Fruit fly (Drosophila melanogaster) whole organism, embryonic: ENCODE measurements around the gene CG14079.

Source experiments
- Atf6 ChIP-seq: fragments of 200-800 bp; sonication (Bioruptor generic); IDR thresholded peaks from 2 replicates; pipeline ENCODE4 v1.3.6; 2022; ENCODE audit warnings: missing biosample characterization, missing genetic modification characterization
- CG10267 ChIP-seq: fragments of 200-800 bp; sonication (Bioruptor generic); optimal IDR thresholded peaks from 2 replicates; lab custom pipeline; 2018; ENCODE audit warnings: missing biosample characterization, mild to moderate bottlenecking, missing genetic modification characterization, moderate library complexity
- CG11398 ChIP-seq: fragments of 200-800 bp; sonication (Bioruptor generic); optimal IDR thresholded peaks from 2 replicates; lab custom pipeline; 2016; ENCODE audit warnings: missing biosample characterization, missing genetic modification characterization
- CG12104 ChIP-seq: fragments of 200-800 bp; sonication (Bioruptor generic); optimal IDR thresholded peaks from 3 replicates; lab custom pipeline; 2016; ENCODE audit warnings: missing biosample characterization, missing genetic modification characterization
- CG13123 ChIP-seq: fragments of 200-800 bp; sonication (Bioruptor generic); optimal IDR thresholded peaks from 2 replicates; lab custom pipeline; 2016; ENCODE audit warnings: missing biosample characterization, missing genetic modification characterization
- CG14441 ChIP-seq: fragments of 200-800 bp; sonication (Bioruptor generic); IDR thresholded peaks from 2 replicates; pipeline ENCODE4 v1.3.6; 2022; ENCODE audit warnings: missing biosample characterization, missing genetic modification characterization
- CG17802 ChIP-seq: fragments of 200-800 bp; sonication (Bioruptor generic); optimal IDR thresholded peaks from 2 replicates; lab custom pipeline; 2018; ENCODE audit warnings: missing biosample characterization, mild to moderate bottlenecking, missing genetic modification characterization, moderate library complexity
- CG3407 ChIP-seq: fragments of 200-800 bp; sonication (Bioruptor generic); optimal IDR thresholded peaks from 2 replicates; lab custom pipeline; 2018; ENCODE audit warnings: missing biosample characterization, mild to moderate bottlenecking, missing genetic modification characterization
- CG34422 ChIP-seq: fragments of 200-800 bp; sonication (Bioruptor generic); IDR thresholded peaks from 3 replicates; pipeline ENCODE4 v1.3.6; 2022; ENCODE audit warnings: missing biosample characterization, missing genetic modification characterization
- CG4360 ChIP-seq: fragments of 200-800 bp; sonication (Bioruptor generic); IDR thresholded peaks from 2 replicates; pipeline ENCODE4 v1.3.6; 2022; ENCODE audit warnings: missing biosample characterization, missing genetic modification characterization
- CG4707 ChIP-seq: fragments of 200-800 bp; sonication (Bioruptor generic); optimal IDR thresholded peaks from 2 replicates; lab custom pipeline; 2018; ENCODE audit warnings: missing biosample characterization, mild to moderate bottlenecking, missing genetic modification characterization, moderate library complexity
- CG8089 ChIP-seq: fragments of 200-800 bp; sonication (Bioruptor generic); optimal IDR thresholded peaks from 3 replicates; lab custom pipeline; 2016; ENCODE audit warnings: missing biosample characterization, missing genetic modification characterization
- CG8388 ChIP-seq: fragments of 200-800 bp; sonication (Bioruptor generic); optimal IDR thresholded peaks from 2 replicates; lab custom pipeline; 2019; ENCODE audit warnings: missing biosample characterization, mild to moderate bottlenecking, missing genetic modification characterization, moderate library complexity
- CG8478 ChIP-seq: fragments of >200 bp; optimal IDR thresholded peaks from 2 replicates; lab custom pipeline; 2018
- CrebB ChIP-seq: fragments of 200-800 bp; sonication (Bioruptor generic); optimal IDR thresholded peaks from 3 replicates; lab custom pipeline; 2018; ENCODE audit warnings: missing biosample characterization, mild to moderate bottlenecking, missing genetic modification characterization
- D19B ChIP-seq: fragments of 200-800 bp; sonication (Bioruptor generic); optimal IDR thresholded peaks from 2 replicates; lab custom pipeline; 2017; ENCODE audit warnings: missing biosample characterization, mild to moderate bottlenecking, missing genetic modification characterization
- Dip2 ChIP-seq: fragments of 200-800 bp; sonication (Bioruptor generic); IDR thresholded peaks from 2 replicates; pipeline ENCODE4 v1.3.6; 2022; ENCODE audit warnings: missing biosample characterization, missing genetic modification characterization
- Drgx ChIP-seq: fragments of 200-800 bp; sonication (Bioruptor generic); IDR thresholded peaks from 2 replicates; pipeline ENCODE4 v1.3.6; 2022; ENCODE audit warnings: missing biosample characterization, missing genetic modification characterization
- GATAe ChIP-seq: fragments of 200-800 bp; sonication (Bioruptor generic); conservative IDR thresholded peaks from 2 replicates; pipeline ENCODE4 v1.3.6; 2022; ENCODE audit warnings: missing biosample characterization, missing genetic modification characterization
- Hmr ChIP-seq: fragments of 200-800 bp; sonication (Bioruptor generic); optimal IDR thresholded peaks from 3 replicates; lab custom pipeline; 2017; ENCODE audit warnings: mild to moderate bottlenecking, missing biosample characterization, missing genetic modification reagents, missing genetic modification characterization
- MTF-1 ChIP-seq: fragments of 200-800 bp; sonication (Bioruptor generic); optimal IDR thresholded peaks from 2 replicates; lab custom pipeline; 2018; ENCODE audit warnings: missing biosample characterization, mild to moderate bottlenecking, missing genetic modification characterization, borderline replicate concordance
- Mad ChIP-seq: fragments of 200-800 bp; sonication (Bioruptor generic); optimal IDR thresholded peaks from 2 replicates; lab custom pipeline; 2016; ENCODE audit warnings: missing biosample characterization, missing genetic modification characterization
- PHDP ChIP-seq: fragments of 200-800 bp; sonication (Bioruptor generic); optimal IDR thresholded peaks from 3 replicates; lab custom pipeline; 2018; ENCODE audit warnings: missing biosample characterization, mild to moderate bottlenecking, missing genetic modification characterization, moderate library complexity
- Sin3A ChIP-seq: fragments of >200 bp; optimal IDR thresholded peaks from 2 replicates; lab custom pipeline; 2018
- Sry-δ ChIP-seq: fragments of 200-800 bp; sonication (Bioruptor generic); optimal IDR thresholded peaks from 2 replicates; lab custom pipeline; 2016; ENCODE audit warnings: missing biosample characterization, missing genetic modification characterization
- amos ChIP-seq: fragments of 200-800 bp; sonication (Bioruptor generic); IDR thresholded peaks from 2 replicates; pipeline ENCODE4 v1.3.6; 2022; ENCODE audit warnings: missing biosample characterization, missing genetic modification characterization; ENCODE audit not compliant: partially characterized antibody
- ap ChIP-seq: fragments of 200-800 bp; sonication (Bioruptor generic); IDR thresholded peaks from 2 replicates; pipeline ENCODE4 v1.3.6; 2022; ENCODE audit warnings: missing biosample characterization, missing genetic modification characterization
- da ChIP-seq: fragments of 200-800 bp; sonication (Bioruptor generic); optimal IDR thresholded peaks from 2 replicates; lab custom pipeline; 2016; ENCODE audit warnings: missing biosample characterization, missing genetic modification characterization
- dan ChIP-seq: fragments of 200-800 bp; sonication (Bioruptor generic); IDR thresholded peaks from 2 replicates; pipeline ENCODE4 v1.3.6; 2022; ENCODE audit warnings: missing biosample characterization, missing genetic modification characterization
- eve ChIP-seq, 2 experiments: fragments of >200 bp; optimal IDR thresholded peaks; 2 replicates each; lab custom pipeline; 2017; ENCODE audit warnings: missing biosample characterization in 2 of 2, missing genetic modification characterization in 2 of 2
- fd102C ChIP-seq: fragments of 200-800 bp; sonication (Bioruptor generic); optimal IDR thresholded peaks from 2 replicates; lab custom pipeline; 2018; ENCODE audit warnings: missing biosample characterization, mild to moderate bottlenecking, missing genetic modification characterization, moderate library complexity
- gcm ChIP-seq: fragments of 200-800 bp; sonication (Bioruptor generic); optimal IDR thresholded peaks from 2 replicates; lab custom pipeline; 2019; ENCODE audit warnings: missing biosample characterization, mild to moderate bottlenecking, missing genetic modification characterization, moderate library complexity
- gem ChIP-seq: fragments of 200-800 bp; sonication (Bioruptor generic); optimal IDR thresholded peaks from 2 replicates; lab custom pipeline; 2019; ENCODE audit warnings: missing biosample characterization, mild to moderate bottlenecking, missing genetic modification characterization, moderate library complexity
- grn ChIP-seq: fragments of 200-800 bp; sonication (Bioruptor generic); optimal IDR thresholded peaks from 3 replicates; lab custom pipeline; 2017; ENCODE audit warnings: missing biosample characterization, missing genetic modification characterization
- her ChIP-seq: fragments of 200-800 bp; sonication (Bioruptor generic); optimal IDR thresholded peaks from 2 replicates; lab custom pipeline; 2016; ENCODE audit warnings: missing biosample characterization, missing genetic modification characterization
- insv ChIP-seq, 2 experiments: fragments of 200-800 bp; sonication (Bioruptor generic); optimal IDR thresholded peaks; 3 replicates each; lab custom pipeline; 2016 to 2018; ENCODE audit warnings: missing biosample characterization in 2 of 2, missing genetic modification characterization in 2 of 2
- lbe ChIP-seq: fragments of 200-800 bp; sonication (Bioruptor generic); optimal IDR thresholded peaks from 2 replicates; lab custom pipeline; 2016; ENCODE audit warnings: missing biosample characterization, mild to moderate bottlenecking, missing genetic modification characterization
- lola ChIP-seq, 3 experiments: fragments of >200 bp in 2 of 3; fragments of 200-800 bp in 1 of 3; sonication (Bioruptor generic) in 1 of 3; optimal IDR thresholded peaks; 2 replicates each; lab custom pipeline; 2017 to 2019; ENCODE audit warnings: missing biosample characterization in 3 of 3, missing genetic modification characterization in 3 of 3, mild to moderate bottlenecking in 1 of 3, moderate library complexity in 1 of 3
- lov ChIP-seq, 2 experiments: fragments of 200-800 bp in 1 of 2; fragments of >200 bp in 1 of 2; sonication (Bioruptor generic) in 1 of 2; IDR thresholded peaks in 1 of 2; optimal IDR thresholded peaks in 1 of 2; 2 replicates in 1 of 2; 3 replicates in 1 of 2; pipeline versions ENCODE4 v1.3.6 to Lab custom; 2017 to 2022; ENCODE audit warnings: missing biosample characterization in 1 of 2, missing genetic modification characterization in 1 of 2
- mam ChIP-seq: fragments of 200-800 bp; sonication (Bioruptor generic); optimal IDR thresholded peaks from 3 replicates; lab custom pipeline; 2016; ENCODE audit warnings: missing biosample characterization, missing genetic modification characterization
- mld ChIP-seq: fragments of 200-800 bp; sonication (Bioruptor generic); IDR thresholded peaks from 3 replicates; pipeline ENCODE4 v1.3.6; 2022; ENCODE audit warnings: missing biosample characterization, missing genetic modification characterization; ENCODE audit not compliant: partially characterized antibody
- nerfin-1 ChIP-seq: fragments of 200-800 bp; sonication (Bioruptor generic); optimal IDR thresholded peaks from 3 replicates; lab custom pipeline; 2019; ENCODE audit warnings: missing biosample characterization, mild to moderate bottlenecking, missing genetic modification characterization, moderate library complexity
- pros ChIP-seq: fragments of 200-800 bp; sonication (Bioruptor generic); optimal IDR thresholded peaks from 3 replicates; lab custom pipeline; 2019; ENCODE audit warnings: missing biosample characterization, mild to moderate bottlenecking, missing genetic modification characterization, moderate library complexity
- slbo ChIP-seq: fragments of 200-800 bp; sonication (Bioruptor generic); IDR thresholded peaks from 2 replicates; pipeline ENCODE4 v1.3.6; 2022; ENCODE audit warnings: missing biosample characterization, missing genetic modification characterization
- slou ChIP-seq: fragments of 200-800 bp; sonication (Bioruptor generic); optimal IDR thresholded peaks from 3 replicates; lab custom pipeline; 2016; ENCODE audit warnings: missing biosample characterization, missing genetic modification characterization
- sr ChIP-seq: fragments of 200-800 bp; sonication (Bioruptor generic); IDR thresholded peaks from 3 replicates; pipeline ENCODE4 v1.3.6; 2022; ENCODE audit warnings: missing biosample characterization, missing genetic modification characterization
- toy ChIP-seq: fragments of 200-800 bp; sonication (Bioruptor generic); IDR thresholded peaks from 2 replicates; pipeline ENCODE4 v1.3.6; 2022; ENCODE audit warnings: missing biosample characterization, missing genetic modification characterization
- trem ChIP-seq: fragments of 200-800 bp; optimal IDR thresholded peaks from 3 replicates; lab custom pipeline; 2019; ENCODE audit warnings: missing biosample characterization, mild to moderate bottlenecking, missing genetic modification characterization, moderate library complexity
- vfl ChIP-seq: fragments of 200-800 bp; sonication (Bioruptor generic); optimal IDR thresholded peaks from 2 replicates; lab custom pipeline; 2016; ENCODE audit warnings: missing biosample characterization, missing genetic modification characterization

Gene CG14079

DNA sequence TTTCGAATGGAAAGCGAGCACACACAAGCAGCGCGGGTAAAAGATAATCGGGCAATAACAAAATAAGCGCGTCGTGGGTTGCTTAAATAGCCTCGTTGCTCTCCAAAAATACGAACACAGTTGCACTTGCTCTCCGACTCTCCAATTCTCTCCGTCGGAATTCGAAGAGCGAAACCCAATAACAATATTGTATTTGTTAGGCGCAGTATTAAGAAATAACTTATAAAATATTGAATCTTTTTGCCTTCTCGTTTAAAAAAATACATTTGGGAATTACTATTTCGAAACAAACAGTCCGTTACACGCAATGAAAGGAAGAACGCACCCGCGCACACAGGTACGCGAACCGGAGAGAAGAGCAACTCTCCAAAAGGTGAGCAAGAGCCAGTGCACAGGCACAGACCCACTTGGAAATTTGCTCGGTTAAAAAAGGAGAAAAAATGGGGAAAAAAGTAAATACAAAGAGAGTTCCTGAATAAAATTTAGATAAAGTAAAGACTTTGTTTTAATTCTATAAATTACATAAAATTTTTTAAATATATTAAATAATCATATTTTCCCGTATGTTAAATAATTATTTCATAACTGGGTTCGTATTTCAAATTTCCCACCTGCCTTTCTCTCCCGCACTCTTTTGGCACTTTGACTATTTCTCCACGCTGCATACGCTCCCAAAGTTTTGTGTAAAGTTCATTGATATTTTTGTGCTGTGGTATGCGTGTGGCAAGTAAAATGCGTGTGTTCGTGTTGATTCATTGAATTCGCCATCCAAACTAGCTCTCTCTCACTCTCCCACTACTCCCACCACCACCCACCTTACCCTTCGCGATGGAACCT lies 11.2 kb upstream of the CG14079 start, which contains the start of gene Mkp3 (continued):
- TF ChIP-seq insv (GFP tag; optimal IDR thresholded peaks at IDR 0.05; lab: Kevin White, UChicago) = peak in 1 of 2 experiments; percentile 41
- TF ChIP-seq eve (GFP tag; optimal IDR thresholded peaks at IDR 0.05; lab: Kevin White, UChicago) = peak in 1 of 2 experiments; percentile 75
- no peak for TF ChIP-seq mld (GFP tag; lab: Robert Waterston, UW)
- TF ChIP-seq Sry-δ = no peak
- peak; percentile 48; the same call in 1 of the 2 replicates for TF ChIP-seq amos (GFP tag; lab: Robert Waterston, UW)
- peak; percentile 79 for TF ChIP-seq CG3407 (GFP tag; lab: Kevin White, UChicago)
- TF ChIP-seq CG11398 (GFP tag; lab: Kevin White, UChicago) = no peak
- peak; percentile 94 for TF ChIP-seq PHDP
- TF ChIP-seq vfl (GFP tag; lab: Kevin White, UChicago) = peak; percentile 11
- TF ChIP-seq lov (optimal IDR thresholded peaks at IDR 0.05; lab: Kevin White, UChicago) = no peak
- TF ChIP-seq lov (GFP tag; IDR thresholded peaks at IDR 0.05; lab: Robert Waterston, UW) = peak; percentile 77; the same call in 1 of the 3 replicates
- peak; percentile 9 for TF ChIP-seq CG13123 (GFP tag; lab: Kevin White, UChicago)
- peak; percentile 92 for TF ChIP-seq Drgx (GFP tag; lab: Robert Waterston, UW)
- no peak for TF ChIP-seq her
- TF ChIP-seq Dip2 (GFP tag; lab: Robert Waterston, UW) = no peak
- peak; percentile 65 for TF ChIP-seq MTF-1
- TF ChIP-seq GATAe (GFP tag; lab: Robert Waterston, UW) = peak; percentile 55
- peak; percentile 95 for TF ChIP-seq Atf6 (GFP tag; lab: Robert Waterston, UW)
- peak; percentile 59 for TF ChIP-seq Mad
- TF ChIP-seq gcm = peak; percentile 90
- peak; percentile 31; the same call in 1 of the 3 replicates for TF ChIP-seq sr (GFP tag; lab: Robert Waterston, UW)
- peak; percentile 89 for TF ChIP-seq CG8388 (GFP tag; lab: Kevin White, UChicago)
- TF ChIP-seq CG12104 (GFP tag; lab: Kevin White, UChicago) = peak; percentile 78
- no peak for TF ChIP-seq CG8089 (GFP tag; lab: Kevin White, UChicago)
- TF ChIP-seq pros (GFP tag; lab: Kevin White, UChicago) = no peak
- peak; percentile 42 for TF ChIP-seq CG4360 (GFP tag; lab: Robert Waterston, UW)
- TF ChIP-seq gem (tag; lab: Kevin White, UChicago) = peak; percentile 95
- TF ChIP-seq lbe = peak; percentile 63
- no peak for TF ChIP-seq CG8478 (lab: Kevin White, UChicago)
- TF ChIP-seq Hmr (GFP tag; lab: Kevin White, UChicago) = peak; percentile 97
- TF ChIP-seq CG4707 (GFP tag; lab: Kevin White, UChicago) = peak; percentile 56
- no peak for TF ChIP-seq CG17802 (tag; lab: Kevin White, UChicago)
- TF ChIP-seq da (GFP tag; lab: Kevin White, UChicago) = no peak
- TF ChIP-seq dan (GFP tag; lab: Robert Waterston, UW) = no peak
- TF ChIP-seq nerfin-1 (tag; lab: Kevin White, UChicago) = peak; percentile 79
- peak; percentile 31 for TF ChIP-seq mam
- TF ChIP-seq CG14441 (GFP tag; lab: Robert Waterston, UW) = peak; percentile 88
- TF ChIP-seq ap = peak; percentile 76
- peak; percentile 82 for TF ChIP-seq D19B (GFP tag; lab: Kevin White, UChicago)
- no peak for TF ChIP-seq Sin3A (lab: Kevin White, UChicago)
- TF ChIP-seq CrebB (tag; lab: Kevin White, UChicago) = peak; percentile 83
- TF ChIP-seq trem (tag; lab: Kevin White, UChicago) = peak; percentile 79
- peak; percentile 43 for TF ChIP-seq slou (GFP tag; lab: Kevin White, UChicago)
- TF ChIP-seq lola (GFP tag; optimal IDR thresholded peaks at IDR 0.05; lab: Kevin White, UChicago) = peak in 1 of 3 experiments; percentile 77
- TF ChIP-seq slbo (GFP tag; lab: Robert Waterston, UW) = peak; percentile 92
- TF ChIP-seq grn (GFP tag; lab: Kevin White, UChicago) = no peak
- no peak for TF ChIP-seq fd102C
- TF ChIP-seq CG34422 (GFP tag; lab: Robert Waterston, UW) = peak; percentile 91
- peak; percentile 83 for TF ChIP-seq toy (GFP tag; lab: Robert Waterston, UW)
- peak; percentile 82 for TF ChIP-seq CG10267
